Fruit fly (Drosophila melanogaster): ENCODE results near the gene Srp68.

Gene Srp68

DNA sequence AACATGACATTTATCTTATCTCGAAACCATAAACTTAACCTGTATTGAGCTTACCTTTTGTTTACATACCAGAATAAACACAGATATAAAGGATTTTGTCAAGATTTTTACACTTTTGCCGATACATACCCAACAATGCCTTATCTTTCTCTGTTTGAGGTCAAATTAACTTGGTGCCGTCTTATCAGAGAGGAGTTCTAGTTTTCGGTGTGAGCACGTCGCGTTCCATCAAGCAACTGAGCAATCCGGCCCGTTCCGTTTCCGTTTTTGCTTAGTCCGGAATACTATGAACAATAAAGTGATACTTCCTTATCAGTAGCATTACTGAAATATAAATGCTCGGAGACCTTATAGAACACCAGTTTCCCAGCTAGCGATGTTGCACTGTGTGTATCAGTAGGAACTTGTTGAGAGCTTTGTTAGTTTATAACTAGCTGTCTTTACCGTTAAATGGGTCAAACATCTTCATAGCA is 11.0 kb downstream of the Srp68 start, which contains the start of gene Galk (continued):
- peak; percentile 67 for TF ChIP-seq otp (GFP tag; IDR thresholded peaks at IDR 0.05)
- no peak for TF ChIP-seq CG14860 (GFP tag; IDR thresholded peaks at IDR 0.05; ENCODE audit: partially characterized antibody)
- peak; percentile 76 for TF ChIP-seq CG2678 (tag; optimal IDR thresholded peaks at IDR 0.05)
- peak; percentile 36 for TF ChIP-seq CG11504 (tag; optimal IDR thresholded peaks at IDR 0.05)
- no peak for TF ChIP-seq CG16813 (GFP tag; IDR thresholded peaks at IDR 0.05; ENCODE audit: partially characterized antibody)
- TF ChIP-seq jumu (GFP tag; optimal IDR thresholded peaks at IDR 0.05): peak; percentile 30
- TF ChIP-seq CG31441 (GFP tag; IDR thresholded peaks at IDR 0.05): 0 out of 2 replicates have a peak, but pooled peaks have one; percentile 27
- TF ChIP-seq Hsf (GFP tag; optimal IDR thresholded peaks at IDR 0.05): peak; percentile 10
- TF ChIP-seq CkIIα-i1 (GFP tag; IDR thresholded peaks at IDR 0.05): no peak
- TF ChIP-seq trem (tag; optimal IDR thresholded peaks at IDR 0.05): no peak
- peak; percentile 70 for TF ChIP-seq cwo (GFP tag; optimal IDR thresholded peaks at IDR 0.05)
- peak; percentile 70; the same call in 1 of the 3 replicates for TF ChIP-seq CG2889 (GFP tag; IDR thresholded peaks at IDR 0.05)
- TF ChIP-seq CG2875 (GFP tag; optimal IDR thresholded peaks at IDR 0.05): no peak
- TF ChIP-seq Ets97D (GFP tag; optimal IDR thresholded peaks at IDR 0.05): peak; percentile 11
- TF ChIP-seq Adf1 (GFP tag; IDR thresholded peaks at IDR 0.05): peak; percentile 52
- TF ChIP-seq Spps (tag; optimal IDR thresholded peaks at IDR 0.05): no peak
- TF ChIP-seq CG6791 (GFP tag; IDR thresholded peaks at IDR 0.05; ENCODE audit: partially characterized antibody): no peak
- no peak for TF ChIP-seq CG12744 (GFP tag; optimal IDR thresholded peaks at IDR 0.05)
- peak; percentile 18 for TF ChIP-seq CG1647 (GFP tag; optimal IDR thresholded peaks at IDR 0.05)
- TF ChIP-seq CG15696 (tag; optimal IDR thresholded peaks at IDR 0.05): no peak
- no peak for TF ChIP-seq CG10147 (GFP tag; optimal IDR thresholded peaks at IDR 0.05)
- TF ChIP-seq sd (tag; optimal IDR thresholded peaks at IDR 0.05): peak; percentile 77
- TF ChIP-seq caup (GFP tag; optimal IDR thresholded peaks at IDR 0.05; ENCODE audit: severe bottlenecking): peak; percentile 65
- TF ChIP-seq Dref (GFP tag; IDR thresholded peaks at IDR 0.05): no peak
- TF ChIP-seq Hr3 (GFP tag; optimal IDR thresholded peaks at IDR 0.05): peak; percentile 45
- peak; percentile 78 for TF ChIP-seq CG13296 (GFP tag; optimal IDR thresholded peaks at IDR 0.05)
- TF ChIP-seq sens (GFP tag): peak; percentile 65
- TF ChIP-seq Camta (GFP tag; optimal IDR thresholded peaks at IDR 0.05): no peak
- TF ChIP-seq CG4328 (GFP tag; optimal IDR thresholded peaks at IDR 0.05): peak; percentile 58
- peak; percentile 57; the same call in 2 of the 3 replicates for TF ChIP-seq ase (GFP tag; IDR thresholded peaks at IDR 0.05)
- no peak for TF ChIP-seq Oli (tag; optimal IDR thresholded peaks at IDR 0.05)
- 0 out of 2 replicates have a peak, but pooled peaks have one; percentile 21 for TF ChIP-seq CG6272 (GFP tag; IDR thresholded peaks at IDR 0.05)
- peak; percentile 38; the same call in 1 of the 3 replicates for TF ChIP-seq CG11695 (GFP tag; IDR thresholded peaks at IDR 0.05)
- no peak for TF ChIP-seq nmo (GFP tag; optimal IDR thresholded peaks at IDR 0.05)
- TF ChIP-seq slp2 (GFP tag; optimal IDR thresholded peaks at IDR 0.05): no peak
- peak; percentile 87 for TF ChIP-seq CG2120 (GFP tag; optimal IDR thresholded peaks at IDR 0.05)
- peak; percentile 48 for TF ChIP-seq CG12299 (tag; optimal IDR thresholded peaks at IDR 0.05)
- TF ChIP-seq ab (GFP tag; optimal IDR thresholded peaks at IDR 0.05): no peak
- peak; percentile 58 for TF ChIP-seq bigmax (GFP tag; optimal IDR thresholded peaks at IDR 0.05)
- TF ChIP-seq CG1602 (GFP tag; optimal IDR thresholded peaks at IDR 0.05): peak; percentile 4
- no peak for TF ChIP-seq corto (GFP tag; optimal IDR thresholded peaks at IDR 0.05)
- no peak for TF ChIP-seq CG34422 (GFP tag; IDR thresholded peaks at IDR 0.05)
- TF ChIP-seq sc (optimal IDR thresholded peaks at IDR 0.05): no peak
- TF ChIP-seq sc (GFP tag; optimal IDR thresholded peaks at IDR 0.05): peak; percentile 2
- TF ChIP-seq MTF-1 (GFP tag; optimal IDR thresholded peaks at IDR 0.05; ENCODE audit: borderline replicate concordance): peak; percentile 44
- TF ChIP-seq CG2712 (tag; optimal IDR thresholded peaks at IDR 0.05): peak; percentile 5
- peak; percentile 63 for TF ChIP-seq H2.0 (GFP tag; IDR thresholded peaks at IDR 0.05)
- TF ChIP-seq CG17829 (tag; optimal IDR thresholded peaks at IDR 0.05): no peak
- TF ChIP-seq disco-r (GFP tag; optimal IDR thresholded peaks at IDR 0.05): no peak
- TF ChIP-seq ro (GFP tag; IDR thresholded peaks at IDR 0.05): no peak
- peak; percentile 40; the same call in 1 of the 2 replicates for TF ChIP-seq rib (GFP tag; IDR thresholded peaks at IDR 0.05)
